Fruit fly (Drosophila melanogaster) whole organism, prepupa: ENCODE measurements around the gene DAAM.

Source experiments
- Blimp-1 ChIP-seq: fragments of 200-800 bp; sonication (Bioruptor generic); optimal IDR thresholded peaks from 3 replicates; lab custom pipeline; 2017; ENCODE audit warnings: missing biosample characterization, missing genetic modification characterization, mild to moderate bottlenecking, moderate library complexity, missing genetic modification reagents
- CG11902 ChIP-seq: fragments of 200-800 bp; sonication (Bioruptor generic); optimal IDR thresholded peaks from 3 replicates; lab custom pipeline; 2016; ENCODE audit warnings: missing biosample characterization, missing genetic modification characterization
- CG3032 ChIP-seq: fragments of 200-800 bp; optimal IDR thresholded peaks from 2 replicates; lab custom pipeline; 2019; ENCODE audit warnings: missing biosample characterization, mild to moderate bottlenecking, missing genetic modification characterization, moderate library complexity
- CG6163 ChIP-seq: fragments of 200-800 bp; sonication (Bioruptor generic); IDR thresholded peaks from 3 replicates; pipeline ENCODE4 v1.3.6; 2022; ENCODE audit warnings: missing biosample characterization, missing genetic modification characterization
- CG6808 ChIP-seq: fragments of 200-800 bp; sonication (Bioruptor generic); optimal IDR thresholded peaks from 3 replicates; lab custom pipeline; 2017; ENCODE audit warnings: missing biosample characterization, missing genetic modification characterization, mild to moderate bottlenecking, moderate library complexity, missing genetic modification reagents
- CG8632 ChIP-seq: fragments of 200-800 bp; sonication (Bioruptor generic); optimal IDR thresholded peaks from 3 replicates; lab custom pipeline; 2016; ENCODE audit warnings: missing biosample characterization, missing genetic modification characterization
- CG9139 ChIP-seq: fragments of 200-800 bp; sonication (Bioruptor generic); optimal IDR thresholded peaks from 3 replicates; lab custom pipeline; 2017; ENCODE audit warnings: missing biosample characterization, mild to moderate bottlenecking, missing genetic modification characterization
- Ets96B ChIP-seq: fragments of 200-800 bp; optimal IDR thresholded peaks from 2 replicates; lab custom pipeline; 2019; ENCODE audit warnings: missing biosample characterization, mild to moderate bottlenecking, missing genetic modification characterization, moderate library complexity
- Hr38 ChIP-seq: sonication (Bioruptor generic); optimal IDR thresholded peaks from 2 replicates; lab custom pipeline; 2016; ENCODE audit warnings: missing biosample characterization, missing genetic modification characterization
- acj6 ChIP-seq: fragments of 200-800 bp; sonication (Bioruptor generic); optimal IDR thresholded peaks from 3 replicates; lab custom pipeline; 2016; ENCODE audit warnings: missing biosample characterization, missing genetic modification characterization
- dsx ChIP-seq: fragments of 200-800 bp; optimal IDR thresholded peaks from 3 replicates; lab custom pipeline; 2019; ENCODE audit warnings: missing biosample characterization, mild to moderate bottlenecking, missing genetic modification characterization, moderate library complexity; ENCODE audit not compliant: poor library complexity, severe bottlenecking
- ss ChIP-seq, 2 experiments: fragments of 200-800 bp; sonication (Bioruptor generic); optimal IDR thresholded peaks; 2 replicates in 1 of 2; 3 replicates in 1 of 2; lab custom pipeline; 2017 to 2018; ENCODE audit warnings: mild to moderate bottlenecking in 2 of 2, missing biosample characterization in 2 of 2, missing genetic modification characterization in 2 of 2, moderate library complexity in 1 of 2
- topi ChIP-seq: fragments of 200-800 bp; sonication (Bioruptor generic); optimal IDR thresholded peaks from 3 replicates; lab custom pipeline; 2016; ENCODE audit warnings: missing biosample characterization, missing genetic modification characterization
- vri ChIP-seq: fragments of 200-800 bp; sonication (Bioruptor generic); optimal IDR thresholded peaks from 3 replicates; lab custom pipeline; 2016; ENCODE audit warnings: missing biosample characterization, mild to moderate bottlenecking, missing genetic modification characterization

DNA sequence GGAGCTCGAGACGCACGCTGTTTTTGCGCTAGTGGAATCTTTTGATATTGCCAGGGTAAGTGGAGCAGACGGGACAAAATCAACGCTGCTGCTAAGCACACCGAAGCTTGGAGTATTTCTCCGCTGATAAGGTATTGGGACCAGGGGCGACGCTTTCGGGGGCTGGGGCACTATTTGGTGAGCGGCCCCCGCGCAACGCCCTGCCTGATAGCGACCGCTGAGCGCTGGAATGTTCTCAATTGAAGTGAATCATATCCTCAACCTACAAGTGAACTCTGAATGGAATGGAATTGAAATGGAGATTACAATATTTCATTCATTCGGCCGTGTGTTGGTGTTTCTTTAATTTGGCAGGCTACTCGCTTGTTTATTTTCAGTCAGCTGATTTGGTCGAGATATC is 39.7 kb downstream of the DAAM start:
- no peak for TF ChIP-seq Hr38 (GFP tag; lab: Kevin White, UChicago)
- TF ChIP-seq CG6808, result no peak
- no peak for TF ChIP-seq CG8632
- TF ChIP-seq Blimp-1 (GFP tag; lab: Kevin White, UChicago), result no peak
- TF ChIP-seq CG9139 (GFP tag; lab: Kevin White, UChicago), result no peak
- no peak for TF ChIP-seq acj6 (GFP tag; lab: Kevin White, UChicago)
- TF ChIP-seq CG11902 (GFP tag; lab: Kevin White, UChicago), result no peak
- no peak for TF ChIP-seq ss (GFP tag; optimal IDR thresholded peaks at IDR 0.05; lab: Kevin White, UChicago)
- TF ChIP-seq CG3032 (tag; lab: Kevin White, UChicago), result no peak
- TF ChIP-seq CG6163 (GFP tag; lab: Robert Waterston, UW), result no peak
- TF ChIP-seq dsx (GFP tag; lab: Kevin White, UChicago), result no peak
- no peak for TF ChIP-seq topi (GFP tag; lab: Kevin White, UChicago)
- TF ChIP-seq vri (GFP tag; lab: Kevin White, UChicago), result no peak
- TF ChIP-seq Ets96B (tag; lab: Kevin White, UChicago), result no peak
